Fruit fly (Drosophila melanogaster) whole organism, adult: ENCODE data around the gene nxf2.

ENCODE experiments used
- CG11617 ChIP-seq: fragments of 200-800 bp; sonication (Bioruptor generic); optimal IDR thresholded peaks from 2 replicates; lab custom pipeline; 2017; ENCODE audit warnings: mild to moderate bottlenecking, missing biosample characterization, missing genetic modification reagents, missing genetic modification characterization
- CG12768 ChIP-seq: fragments of 200-800 bp; sonication (Bioruptor generic); optimal IDR thresholded peaks from 2 replicates; lab custom pipeline; 2017; ENCODE audit warnings: missing biosample characterization, missing genetic modification characterization, mild to moderate bottlenecking, moderate library complexity, missing genetic modification reagents
- CG14711 ChIP-seq: fragments of 200-800 bp; sonication (Bioruptor generic); optimal IDR thresholded peaks from 2 replicates; lab custom pipeline; 2018; ENCODE audit warnings: missing biosample characterization, mild to moderate bottlenecking, missing genetic modification characterization, moderate library complexity
- CG7045 ChIP-seq: fragments of 200-800 bp; sonication (Bioruptor generic); optimal IDR thresholded peaks from 2 replicates; lab custom pipeline; 2017; ENCODE audit warnings: missing biosample characterization, mild to moderate bottlenecking, missing genetic modification characterization
- CG7101 ChIP-seq: fragments of 200-800 bp; sonication (Bioruptor generic); optimal IDR thresholded peaks from 2 replicates; lab custom pipeline; 2018; ENCODE audit warnings: missing biosample characterization, mild to moderate bottlenecking, missing genetic modification characterization, moderate library complexity
- Clk ChIP-seq: fragments of 200-800 bp; sonication (Bioruptor generic); optimal IDR thresholded peaks from 2 replicates; lab custom pipeline; 2017; ENCODE audit warnings: missing biosample characterization, missing genetic modification characterization
- Crg-1 ChIP-seq: fragments of 200-800 bp; sonication (Bioruptor generic); optimal IDR thresholded peaks from 2 replicates; lab custom pipeline; 2016; ENCODE audit warnings: missing biosample characterization, missing genetic modification characterization
- Hr96 ChIP-seq: fragments of 200-800 bp; sonication (Bioruptor generic); optimal IDR thresholded peaks from 2 replicates; lab custom pipeline; 2016; ENCODE audit warnings: missing biosample characterization, missing genetic modification characterization
- cic ChIP-seq: fragments of 200-800 bp; sonication (Bioruptor generic); optimal IDR thresholded peaks from 2 replicates; lab custom pipeline; 2017; ENCODE audit warnings: missing biosample characterization, mild to moderate bottlenecking, missing genetic modification characterization, moderate library complexity
- cnc ChIP-seq, 2 experiments: fragments of >200 bp; optimal IDR thresholded peaks; 2 replicates each; lab custom pipeline; 2017
- kay ChIP-seq: fragments of 200-800 bp; sonication (Bioruptor generic); peaks from one replicate; lab custom pipeline; 2016; ENCODE audit warnings: missing biosample characterization, missing genetic modification characterization, borderline replicate concordance
- pad ChIP-seq: fragments of 200-800 bp; sonication (Bioruptor generic); optimal IDR thresholded peaks from 3 replicates; lab custom pipeline; 2017; ENCODE audit warnings: missing biosample characterization, missing genetic modification characterization, mild to moderate bottlenecking, moderate library complexity, missing genetic modification reagents
- tj ChIP-seq: fragments of 200-800 bp; sonication (Bioruptor generic); optimal IDR thresholded peaks from 3 replicates; lab custom pipeline; 2017; ENCODE audit warnings: missing biosample characterization, mild to moderate bottlenecking, missing genetic modification characterization, moderate library complexity
- toe ChIP-seq: fragments of 200-800 bp; sonication (Bioruptor generic); optimal IDR thresholded peaks from 2 replicates; lab custom pipeline; 2016; ENCODE audit warnings: missing biosample characterization, missing genetic modification characterization

dm6 chr3L:16563361-16563760, 16.7 kb downstream of the nxf2 start:
- TF ChIP-seq cic (no peak), cnc (optimal IDR thresholded peaks at IDR 0.05; lab: Kevin White, UChicago) (no peak), Clk (no peak), CG7101 (tag; lab: Kevin White, UChicago) (no peak), kay (GFP tag; lab: Kevin White, UChicago) (no peak), CG12768 (no peak), CG11617 (GFP tag; lab: Kevin White, UChicago) (no peak), Hr96 (no peak), pad (no peak), Crg-1 (no peak), tj (GFP tag; lab: Kevin White, UChicago) (no peak), CG7045 (GFP tag; lab: Kevin White, UChicago) (no peak), toe (no peak), CG14711 (tag; lab: Kevin White, UChicago) (no peak)
